Fruit fly (Drosophila melanogaster): ENCODE results near the gene CG6006.
A peak's percentile ranks its signal among the peaks of the same experiment; 100 is the strongest.

The CG6006 gene

dm6 chr3R:16212859-16213708 lies 58.3 kb downstream of the CG6006 start (continued):
- peak; percentile 59 for TF ChIP-seq CG10631 (GFP tag; optimal IDR thresholded peaks at IDR 0.05)
- peak; percentile 62 for TF ChIP-seq Eip75B (GFP tag; optimal IDR thresholded peaks at IDR 0.05)
- no peak for TF ChIP-seq CG9139 (GFP tag; optimal IDR thresholded peaks at IDR 0.05)
- peak; percentile 71 for TF ChIP-seq CG3919 (GFP tag; optimal IDR thresholded peaks at IDR 0.05)
- TF ChIP-seq CG11762 (GFP tag; optimal IDR thresholded peaks at IDR 0.05; ENCODE audit: insufficient read depth): peak; percentile 24
- TF ChIP-seq eg (GFP tag; IDR thresholded peaks at IDR 0.05): 0 out of 3 replicates have a peak, but pooled peaks have one; percentile 7
- TF ChIP-seq Gug (GFP tag; IDR thresholded peaks at IDR 0.05): no peak
- TF ChIP-seq vri (GFP tag; optimal IDR thresholded peaks at IDR 0.05): no peak
- no peak for TF ChIP-seq CG6854 (GFP tag; optimal IDR thresholded peaks at IDR 0.05)
- peak; percentile 35 for TF ChIP-seq Hr4 (GFP tag; optimal IDR thresholded peaks at IDR 0.05)
- TF ChIP-seq CG3032 (tag; optimal IDR thresholded peaks at IDR 0.05): peak; percentile 44
- peak; percentile 43 for TF ChIP-seq cyc (GFP tag; optimal IDR thresholded peaks at IDR 0.05)
- peak; percentile 49 for TF ChIP-seq Ets96B (tag; optimal IDR thresholded peaks at IDR 0.05)
- peak; percentile 36 for TF ChIP-seq Smox (GFP tag; optimal IDR thresholded peaks at IDR 0.05)
- no peak; the same call in 2 of the 3 replicates for TF ChIP-seq CG6163 (GFP tag; IDR thresholded peaks at IDR 0.05)
- no peak for TF ChIP-seq CG8319 (GFP tag; optimal IDR thresholded peaks at IDR 0.05)
- TF ChIP-seq Hr39 (GFP tag; optimal IDR thresholded peaks at IDR 0.05): no peak
- peak; percentile 36 for TF ChIP-seq spab (GFP tag; optimal IDR thresholded peaks at IDR 0.05)
- peak; percentile 25 for TF ChIP-seq acj6 (GFP tag; optimal IDR thresholded peaks at IDR 0.05)
- no peak for TF ChIP-seq CG6276 (GFP tag; optimal IDR thresholded peaks at IDR 0.05)
- TF ChIP-seq CG34406 (GFP tag; optimal IDR thresholded peaks at IDR 0.05): peak; percentile 27

- TF ChIP-seq CG1621 (tag; optimal IDR thresholded peaks at IDR 0.05) (no peak), CG32006 (GFP tag; optimal IDR thresholded peaks at IDR 0.05) (peak; percentile 45), CG6163 (GFP tag; IDR thresholded peaks at IDR 0.05) (no peak), CG6792 (GFP tag; optimal IDR thresholded peaks at IDR 0.05) (no peak), CG11902 (GFP tag; optimal IDR thresholded peaks at IDR 0.05) (no peak), CG9139 (GFP tag; optimal IDR thresholded peaks at IDR 0.05) (no peak), CG16779 (tag; optimal IDR thresholded peaks at IDR 0.05) (no peak), CG11762 (GFP tag; optimal IDR thresholded peaks at IDR 0.05; ENCODE audit: insufficient read depth) (no peak), CG6854 (GFP tag; optimal IDR thresholded peaks at IDR 0.05) (peak; percentile 36), CG31627 (GFP tag; optimal IDR thresholded peaks at IDR 0.05) (no peak), Ets96B (tag; optimal IDR thresholded peaks at IDR 0.05) (peak; percentile 30), CG4318 (GFP tag; optimal IDR thresholded peaks at IDR 0.05) (peak; percentile 32), Ets21C (GFP tag; optimal IDR thresholded peaks at IDR 0.05) (no peak), fd59A (GFP tag; optimal IDR thresholded peaks at IDR 0.05) (no peak), vri (GFP tag; optimal IDR thresholded peaks at IDR 0.05) (no peak), Eip75B (GFP tag; optimal IDR thresholded peaks at IDR 0.05) (no peak), Hr4 (GFP tag; optimal IDR thresholded peaks at IDR 0.05) (no peak), Eip78C (GFP tag) (peak; percentile 66), dsx (GFP tag; optimal IDR thresholded peaks at IDR 0.05; ENCODE audit: poor library complexity, severe bottlenecking) (no peak), achi (GFP tag; optimal IDR thresholded peaks at IDR 0.05) (no peak), CG3032 (tag; optimal IDR thresholded peaks at IDR 0.05) (no peak), spab (GFP tag; optimal IDR thresholded peaks at IDR 0.05) (no peak), OdsH (GFP tag; optimal IDR thresholded peaks at IDR 0.05) (peak; percentile 32), ss (GFP tag; optimal IDR thresholded peaks at IDR 0.05) (no peak), CG8319 (GFP tag; optimal IDR thresholded peaks at IDR 0.05) (no peak), CG34406 (GFP tag; optimal IDR thresholded peaks at IDR 0.05) (no peak), CG11294 (GFP tag; IDR thresholded peaks at IDR 0.05) (no peak), Sox15 (GFP tag; optimal IDR thresholded peaks at IDR 0.05) (no peak), Hr39 (GFP tag; optimal IDR thresholded peaks at IDR 0.05) (no peak), svp (GFP tag) (peak; percentile 36), CG10669 (GFP tag; optimal IDR thresholded peaks at IDR 0.05) (no peak), dac (GFP tag; optimal IDR thresholded peaks at IDR 0.05) (no peak), CG7368 (GFP tag; optimal IDR thresholded peaks at IDR 0.05) (no peak), CG3919 (GFP tag; optimal IDR thresholded peaks at IDR 0.05) (no peak)
Observed at dm6 chr3R:16213792-16214473, 59.2 kb downstream of the CG6006 start.
